Fruit fly (Drosophila melanogaster) whole organism, adult: ENCODE results near the gene rpk.

Experiments
- CG33017 ChIP-seq: fragments of 200-800 bp; sonication (Bioruptor generic); optimal IDR thresholded peaks from 2 replicates; lab custom pipeline; 2018; ENCODE audit warnings: missing biosample characterization, mild to moderate bottlenecking, missing genetic modification characterization, moderate library complexity
- Mnt ChIP-seq: fragments of 200-800 bp; sonication (Bioruptor generic); optimal IDR thresholded peaks from 2 replicates; lab custom pipeline; 2016; ENCODE audit warnings: missing biosample characterization, mild to moderate bottlenecking, missing genetic modification characterization
- kay ChIP-seq: fragments of 200-800 bp; sonication (Bioruptor generic); peaks from one replicate; lab custom pipeline; 2016; ENCODE audit warnings: missing biosample characterization, missing genetic modification characterization, borderline replicate concordance

- TF ChIP-seq kay (GFP tag; lab: Kevin White, UChicago) (no peak), CG33017 (tag; lab: Kevin White, UChicago) (no peak), Mnt (no peak)
Measured at dm6 chr3R:4612570-4612969, 33.2 kb upstream of the rpk start, which contains the start of gene 5-HT2A.
